Worm (Caenorhabditis elegans) whole organism, L2 larva: ENCODE results near the gene patr-1.
"Not testable (repeated sequence)": the region's sequence is repeated elsewhere in the genome, so short reads cannot be mapped to it uniquely, and the experiment has no call there.

Source experiments
- C34F6.9 ChIP-seq: fragments of 150-350 bp; optimal IDR thresholded peaks from 2 replicates; lab custom pipeline; 2014; ENCODE audit warnings: missing biosample characterization, missing genetic modification characterization
- F13H6.1 ChIP-seq: sonication (generic microtip); optimal IDR thresholded peaks from 2 replicates; lab custom pipeline; 2016; ENCODE audit warnings: missing genetic modification characterization, missing compliant biosample characterization
- R02D3.7 ChIP-seq: fragments of 150-350 bp; optimal IDR thresholded peaks from 2 replicates; lab custom pipeline; 2014; ENCODE audit warnings: missing biosample characterization, missing genetic modification characterization
- Y55F3AM.14 ChIP-seq: fragments of 200-800 bp; sonication (Bioruptor generic); optimal IDR thresholded peaks from 2 replicates; lab custom pipeline; 2018; ENCODE audit warnings: mild to moderate bottlenecking, missing genetic modification characterization, missing compliant biosample characterization
- alr-1 ChIP-seq: fragments of 150-350 bp; optimal IDR thresholded peaks from 2 replicates; lab custom pipeline; 2014; ENCODE audit warnings: missing biosample characterization, missing genetic modification characterization
- ama-1 ChIP-seq: fragments of 150-350 bp; optimal IDR thresholded peaks from 2 replicates; lab custom pipeline; 2018; ENCODE audit warnings: inconsistent platforms
- ceh-82 ChIP-seq: fragments of 150-350 bp; optimal IDR thresholded peaks from 2 replicates; lab custom pipeline; 2014; ENCODE audit warnings: missing biosample characterization, missing genetic modification characterization
- crh-2 ChIP-seq: sonication (generic microtip); optimal IDR thresholded peaks from 2 replicates; lab custom pipeline; 2017; ENCODE audit warnings: missing biosample characterization, missing genetic modification characterization
- egl-27 ChIP-seq: sonication (generic microtip); optimal IDR thresholded peaks from 3 replicates; lab custom pipeline; 2017; ENCODE audit warnings: missing biosample characterization, missing genetic modification reagents, missing genetic modification characterization
- fos-1 ChIP-seq: fragments of 150-350 bp; optimal IDR thresholded peaks from 2 replicates; lab custom pipeline; 2014; ENCODE audit warnings: missing biosample characterization, missing genetic modification characterization
- gmeb-1 ChIP-seq: fragments of 150-350 bp; optimal IDR thresholded peaks from 2 replicates; lab custom pipeline; 2014; ENCODE audit warnings: missing biosample characterization, missing genetic modification characterization
- lin-11 ChIP-seq: fragments of 150-350 bp; sonication (generic microtip); optimal IDR thresholded peaks from 2 replicates; lab custom pipeline; 2014; ENCODE audit warnings: missing biosample characterization, missing genetic modification characterization, inconsistent platforms, mixed read lengths
- lin-13 ChIP-seq: fragments of 150-350 bp; optimal IDR thresholded peaks from 2 replicates; lab custom pipeline; 2014; ENCODE audit warnings: missing biosample characterization, missing genetic modification reagents, missing genetic modification characterization
- lsy-2 ChIP-seq, 2 experiments: fragments of 150-350 bp in 1 of 2; sonication (generic microtip) in 1 of 2; optimal IDR thresholded peaks; 2 replicates each; lab custom pipeline; 2014 to 2017; ENCODE audit warnings: missing biosample characterization in 2 of 2, missing genetic modification characterization in 2 of 2
- mab-5 ChIP-seq: fragments of 150-350 bp; optimal IDR thresholded peaks from 2 replicates; lab custom pipeline; 2014; ENCODE audit warnings: missing biosample characterization, missing genetic modification characterization
- mdl-1 ChIP-seq, 2 experiments: fragments of 150-350 bp in 1 of 2; sonication (generic microtip) in 1 of 2; optimal IDR thresholded peaks; 2 replicates each; lab custom pipeline; 2017; ENCODE audit warnings: missing biosample characterization in 2 of 2, missing genetic modification characterization in 2 of 2
- nhr-10 ChIP-seq: sonication (generic microtip); optimal IDR thresholded peaks from 2 replicates; lab custom pipeline; 2017; ENCODE audit warnings: missing biosample characterization, missing genetic modification characterization
- nhr-12 ChIP-seq: fragments of 150-350 bp; optimal IDR thresholded peaks from 2 replicates; lab custom pipeline; 2014; ENCODE audit warnings: missing biosample characterization, missing genetic modification characterization
- nhr-129 ChIP-seq: fragments of 150-350 bp; optimal IDR thresholded peaks from 2 replicates; lab custom pipeline; 2014; ENCODE audit warnings: missing biosample characterization, missing genetic modification characterization
- nhr-21 ChIP-seq: fragments of 150-350 bp; optimal IDR thresholded peaks from 2 replicates; lab custom pipeline; 2014; ENCODE audit warnings: missing biosample characterization, missing genetic modification characterization
- nhr-23 ChIP-seq: fragments of 150-350 bp; optimal IDR thresholded peaks from 2 replicates; lab custom pipeline; 2014; ENCODE audit warnings: missing biosample characterization, missing genetic modification reagents, missing genetic modification characterization
- nhr-25 ChIP-seq: fragments of 150-350 bp; sonication (generic microtip); optimal IDR thresholded peaks from 3 replicates; lab custom pipeline; 2014; ENCODE audit warnings: missing biosample characterization, missing genetic modification characterization
- nhr-6 ChIP-seq: fragments of 150-350 bp; optimal IDR thresholded peaks from 2 replicates; lab custom pipeline; 2014; ENCODE audit warnings: missing biosample characterization, missing genetic modification characterization
- sem-4 ChIP-seq: fragments of 150-350 bp; optimal IDR thresholded peaks from 2 replicates; lab custom pipeline; 2014; ENCODE audit warnings: missing biosample characterization, missing genetic modification reagents, missing genetic modification characterization
- skn-1 ChIP-seq: sonication (generic microtip); optimal IDR thresholded peaks from 2 replicates; lab custom pipeline; 2017; ENCODE audit warnings: missing biosample characterization, missing genetic modification characterization
- sma-3 ChIP-seq: sonication (generic microtip); optimal IDR thresholded peaks from 2 replicates; lab custom pipeline; 2016; ENCODE audit warnings: missing genetic modification reagents, missing genetic modification characterization, missing compliant biosample characterization
- sma-9 ChIP-seq, 2 experiments: fragments of 150-350 bp in 1 of 2; sonication (generic microtip) in 1 of 2; optimal IDR thresholded peaks; 2 replicates each; lab custom pipeline; 2014 to 2016; ENCODE audit warnings: missing genetic modification characterization in 2 of 2, mild to moderate bottlenecking in 1 of 2, missing biosample characterization in 1 of 2, missing compliant biosample characterization in 1 of 2, missing genetic modification reagents in 1 of 2, moderate library complexity in 1 of 2
- snpc-4 ChIP-seq: fragments of 150-350 bp; optimal IDR thresholded peaks from 2 replicates; lab custom pipeline; 2014; ENCODE audit warnings: missing biosample characterization, missing genetic modification characterization
- unc-39 ChIP-seq: fragments of 150-350 bp; optimal IDR thresholded peaks from 2 replicates; lab custom pipeline; 2014; ENCODE audit warnings: missing biosample characterization, missing genetic modification characterization
- unc-55 ChIP-seq: fragments of 150-350 bp; sonication (generic microtip); optimal IDR thresholded peaks from 3 replicates; lab custom pipeline; 2014; ENCODE audit warnings: missing biosample characterization, missing genetic modification reagents, missing genetic modification characterization
- unc-62 ChIP-seq: fragments of 150-350 bp; optimal IDR thresholded peaks from 2 replicates; lab custom pipeline; 2014; ENCODE audit warnings: missing biosample characterization, missing genetic modification reagents, missing genetic modification characterization
- ztf-1 ChIP-seq: fragments of 200-800 bp; sonication (Bioruptor generic); conservative IDR thresholded peaks from 2 replicates; pipeline ENCODE4 v1.3.6; 2022; ENCODE audit warnings: missing genetic modification characterization, missing compliant biosample characterization
- ztf-11 ChIP-seq: sonication (generic microtip); optimal IDR thresholded peaks from 2 replicates; lab custom pipeline; 2017; ENCODE audit warnings: missing biosample characterization, missing genetic modification characterization
- ztf-4 ChIP-seq: fragments of 150-350 bp; optimal IDR thresholded peaks from 2 replicates; lab custom pipeline; 2014; ENCODE audit warnings: missing biosample characterization, missing genetic modification characterization

patr-1 gene

ce11 chrII:11759277-11759676 lies 18.5 kb downstream of the patr-1 start, which contains the start of the genes F44E5.4 and F44E5.5:
TSS of gene F44E5.4 (minus strand) at chrII:11759311.
TSS of gene F44E5.5 (plus strand) at chrII:11759662.
- TF ChIP-seq nhr-10 (tag; lab: Kevin White, UChicago) = peak; percentile 86
- peak; percentile 97 for TF ChIP-seq Y55F3AM.14
- TF ChIP-seq C34F6.9 (tag; lab: Kevin White, UChicago) = peak; percentile 85
- peak; percentile 87 for TF ChIP-seq sma-3
- peak; percentile 79 for TF ChIP-seq ztf-4 (tag; lab: Kevin White, UChicago)
- TF ChIP-seq mdl-1 (tag; optimal IDR thresholded peaks at IDR 0.05; lab: Kevin White, UChicago) = peak in 1 of 2 experiments; percentile 29
- peak; percentile 18 for TF ChIP-seq unc-62 (GFP tag; lab: Kevin White, UChicago)
- peak; percentile 71 for TF ChIP-seq unc-39 (tag; lab: Kevin White, UChicago)
- peak; percentile 21 for TF ChIP-seq R02D3.7 (tag; lab: Kevin White, UChicago)
- peak; percentile 89 for TF ChIP-seq lin-13 (GFP tag; lab: Kevin White, UChicago)
- TF ChIP-seq snpc-4 (tag; lab: Kevin White, UChicago) = peak; percentile 46
- TF ChIP-seq nhr-25 (tag; lab: Kevin White, UChicago) = peak; percentile 87
- peak; percentile 91 for TF ChIP-seq crh-2 (tag; lab: Kevin White, UChicago)
- peak; percentile 50 for TF ChIP-seq lin-11 (tag; lab: Kevin White, UChicago)
- TF ChIP-seq egl-27 (tag; lab: Kevin White, UChicago) = peak; percentile 88
- TF ChIP-seq sem-4 (tag; lab: Kevin White, UChicago) = peak; percentile 79
- TF ChIP-seq nhr-6 (tag; lab: Kevin White, UChicago) = peak; percentile 70
- TF ChIP-seq gmeb-1 (tag; lab: Kevin White, UChicago) = peak; percentile 76
- TF ChIP-seq ztf-11 (tag; lab: Kevin White, UChicago) = peak; percentile 54
- TF ChIP-seq lsy-2 (tag; optimal IDR thresholded peaks at IDR 0.05; lab: Kevin White, UChicago) = peak; percentile 84 to 88
- peak; percentile 21 for TF ChIP-seq nhr-21 (tag; lab: Kevin White, UChicago)
- peak; percentile 84 for TF ChIP-seq sma-9 (GFP tag; optimal IDR thresholded peaks at IDR 0.05; lab: Kevin White, UChicago)
- TF ChIP-seq sma-9 (tag; optimal IDR thresholded peaks at IDR 0.05; lab: Kevin White, UChicago) = not testable (repeated sequence)
- TF ChIP-seq mab-5 (tag; lab: Kevin White, UChicago) = peak; percentile 26
- peak; percentile 68 for TF ChIP-seq nhr-129 (tag; lab: Kevin White, UChicago)
- TF ChIP-seq ceh-82 (tag; lab: Kevin White, UChicago) = peak; percentile 5
- TF ChIP-seq F13H6.1 = peak; percentile 89
- peak; percentile 98 for TF ChIP-seq ztf-1 (GFP tag; lab: Robert Waterston, UW)
- peak; percentile 32 for TF ChIP-seq fos-1
- TF ChIP-seq unc-55 = peak; percentile 58

DNA sequence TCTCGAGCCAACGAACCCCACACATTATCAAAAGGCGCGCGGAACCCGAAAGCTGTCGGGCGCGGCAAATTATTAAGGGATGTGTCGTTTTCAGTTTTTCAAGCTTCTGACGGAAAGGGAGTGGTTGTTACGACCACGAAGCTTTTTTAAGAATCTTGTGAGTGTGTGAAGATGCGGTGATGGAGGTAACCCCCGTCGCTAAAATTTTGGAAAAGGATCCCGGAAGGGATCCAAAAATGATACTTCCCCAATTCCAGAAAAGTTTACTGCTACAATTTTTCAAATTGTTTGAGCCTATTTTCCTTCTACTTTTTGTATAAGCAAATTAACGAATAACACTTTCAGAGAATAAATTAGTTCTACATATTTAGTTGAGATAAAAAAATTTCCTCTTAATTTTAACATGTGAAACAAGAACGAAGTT lies 21.0 kb downstream of the patr-1 start:
- peak; percentile 30 for TF ChIP-seq F13H6.1
- TF ChIP-seq Y55F3AM.14 = no peak
- peak; percentile 57 for TF ChIP-seq nhr-129 (tag; lab: Kevin White, UChicago)
- TF ChIP-seq nhr-23 = no peak
- TF ChIP-seq nhr-12 (tag; lab: Kevin White, UChicago) = peak; percentile 62
- peak; percentile 15 for TF ChIP-seq gmeb-1 (tag; lab: Kevin White, UChicago)
- TF ChIP-seq unc-62 (GFP tag; lab: Kevin White, UChicago) = no peak
- peak in 1 of 2 experiments; percentile 89 for TF ChIP-seq lsy-2 (tag; optimal IDR thresholded peaks at IDR 0.05; lab: Kevin White, UChicago)
- TF ChIP-seq ztf-1 (GFP tag; lab: Robert Waterston, UW) = 0 out of 2 replicates have a peak, but pooled peaks have one; percentile 31
- peak; percentile 90 for TF ChIP-seq crh-2 (tag; lab: Kevin White, UChicago)
- peak; percentile 50 for TF ChIP-seq snpc-4 (tag; lab: Kevin White, UChicago)
- TF ChIP-seq ztf-4 (tag; lab: Kevin White, UChicago) = peak; percentile 98
- TF ChIP-seq lin-13 (GFP tag; lab: Kevin White, UChicago) = peak; percentile 81
- TF ChIP-seq C34F6.9 (tag; lab: Kevin White, UChicago) = peak; percentile 97
- peak; percentile 99 for TF ChIP-seq ama-1 (lab: Kevin White, UChicago)
- peak; percentile 45 for TF ChIP-seq lin-11 (tag; lab: Kevin White, UChicago)
- TF ChIP-seq sem-4 (tag; lab: Kevin White, UChicago) = peak; percentile 63
- TF ChIP-seq skn-1 (tag; lab: Kevin White, UChicago) = peak; percentile 56
- TF ChIP-seq ztf-11 (tag; lab: Kevin White, UChicago) = no peak
- TF ChIP-seq unc-55 = peak; percentile 45

ce11 chrII:11753186-11753585 lies 24.6 kb downstream of the patr-1 start:
- no peak for TF ChIP-seq sma-3
- no peak for TF ChIP-seq alr-1
- TF ChIP-seq lin-13 (GFP tag; lab: Kevin White, UChicago) = no peak
- TF ChIP-seq snpc-4 (tag; lab: Kevin White, UChicago) = peak; percentile 79
